Fruit fly (Drosophila melanogaster) whole organism, embryonic: ENCODE results near the gene QIL1.

ENCODE experiments used
- Atf6 ChIP-seq: fragments of 200-800 bp; sonication (Bioruptor generic); IDR thresholded peaks from 2 replicates; pipeline ENCODE4 v1.3.6; 2022; ENCODE audit warnings: missing biosample characterization, missing genetic modification characterization
- Bdp1 ChIP-seq: fragments of 200-800 bp; sonication (Bioruptor generic); optimal IDR thresholded peaks from 3 replicates; lab custom pipeline; 2016; ENCODE audit warnings: missing biosample characterization, missing genetic modification characterization
- BtbVII ChIP-seq: fragments of 200-800 bp; sonication (Bioruptor generic); optimal IDR thresholded peaks from 3 replicates; lab custom pipeline; 2017; ENCODE audit warnings: missing biosample characterization, mild to moderate bottlenecking, missing genetic modification characterization
- CG10565 ChIP-seq: fragments of 200-800 bp; sonication (Bioruptor generic); optimal IDR thresholded peaks from 3 replicates; lab custom pipeline; 2016; ENCODE audit warnings: missing biosample characterization, mild to moderate bottlenecking, missing genetic modification characterization
- CG11504 ChIP-seq: fragments of 200-800 bp; sonication (Bioruptor generic); optimal IDR thresholded peaks from 3 replicates; lab custom pipeline; 2019; ENCODE audit warnings: missing biosample characterization, mild to moderate bottlenecking, missing genetic modification characterization, moderate library complexity
- CG13123 ChIP-seq: fragments of 200-800 bp; sonication (Bioruptor generic); optimal IDR thresholded peaks from 2 replicates; lab custom pipeline; 2016; ENCODE audit warnings: missing biosample characterization, missing genetic modification characterization
- CG13894 ChIP-seq: fragments of 200-800 bp; sonication (Bioruptor generic); optimal IDR thresholded peaks from 3 replicates; lab custom pipeline; 2018; ENCODE audit warnings: missing biosample characterization, mild to moderate bottlenecking, missing genetic modification characterization, moderate library complexity
- CG15073 ChIP-seq: fragments of 200-800 bp; sonication (Bioruptor generic); optimal IDR thresholded peaks from 2 replicates; lab custom pipeline; 2016; ENCODE audit warnings: missing biosample characterization, missing genetic modification characterization
- CG15696 ChIP-seq: fragments of 200-800 bp; sonication (Bioruptor generic); optimal IDR thresholded peaks from 2 replicates; lab custom pipeline; 2019; ENCODE audit warnings: missing biosample characterization, mild to moderate bottlenecking, missing genetic modification characterization, moderate library complexity
- CG16779 ChIP-seq: fragments of 200-800 bp; sonication (Bioruptor generic); IDR thresholded peaks from 2 replicates; pipeline ENCODE4 v1.3.6; 2022; ENCODE audit warnings: missing biosample characterization, missing genetic modification characterization
- CG16815 ChIP-seq: fragments of 200-800 bp; sonication (Bioruptor generic); optimal IDR thresholded peaks from 3 replicates; lab custom pipeline; 2017; ENCODE audit warnings: missing biosample characterization, mild to moderate bottlenecking, missing genetic modification characterization
- CG17829 ChIP-seq: fragments of 200-800 bp; optimal IDR thresholded peaks from 2 replicates; lab custom pipeline; 2019; ENCODE audit warnings: missing biosample characterization, mild to moderate bottlenecking, missing genetic modification characterization, moderate library complexity
- CG18011 ChIP-seq: fragments of 200-800 bp; sonication (Bioruptor generic); optimal IDR thresholded peaks from 2 replicates; lab custom pipeline; 2017; ENCODE audit warnings: missing biosample characterization, missing genetic modification characterization, mild to moderate bottlenecking, moderate library complexity, missing genotype
- CG2889 ChIP-seq: fragments of 200-800 bp; sonication (Bioruptor generic); IDR thresholded peaks from 3 replicates; pipeline ENCODE4 v1.3.6; 2022; ENCODE audit warnings: missing biosample characterization, missing genetic modification characterization
- CG3065 ChIP-seq: fragments of 200-800 bp; sonication (Bioruptor generic); optimal IDR thresholded peaks from 2 replicates; lab custom pipeline; 2016; ENCODE audit warnings: missing biosample characterization, missing genetic modification characterization
- CG3163 ChIP-seq: fragments of 200-800 bp; sonication (Bioruptor generic); optimal IDR thresholded peaks from 3 replicates; lab custom pipeline; 2016; ENCODE audit warnings: missing biosample characterization, missing genetic modification characterization
- CG33213 ChIP-seq: fragments of 200-800 bp; sonication (Bioruptor generic); optimal IDR thresholded peaks from 3 replicates; lab custom pipeline; 2016; ENCODE audit warnings: missing biosample characterization, missing genetic modification characterization
- CG3838 ChIP-seq: fragments of 200-800 bp; sonication (Bioruptor generic); optimal IDR thresholded peaks from 3 replicates; lab custom pipeline; 2016; ENCODE audit warnings: missing biosample characterization, missing genetic modification characterization
- CG43689 ChIP-seq: fragments of 200-800 bp; sonication (Bioruptor generic); IDR thresholded peaks from 2 replicates; pipeline ENCODE4 v1.3.6; 2022; ENCODE audit warnings: missing biosample characterization, missing genetic modification characterization
- CG4617 ChIP-seq: fragments of 200-800 bp; sonication (Bioruptor generic); optimal IDR thresholded peaks from 3 replicates; lab custom pipeline; 2016; ENCODE audit warnings: missing biosample characterization, missing genetic modification characterization, borderline replicate concordance
- CG4707 ChIP-seq: fragments of 200-800 bp; sonication (Bioruptor generic); optimal IDR thresholded peaks from 2 replicates; lab custom pipeline; 2018; ENCODE audit warnings: missing biosample characterization, mild to moderate bottlenecking, missing genetic modification characterization, moderate library complexity
- CG6254 ChIP-seq: fragments of 200-800 bp; sonication (Bioruptor generic); optimal IDR thresholded peaks from 3 replicates; lab custom pipeline; 2017; ENCODE audit warnings: mild to moderate bottlenecking, missing biosample characterization, missing genetic modification reagents, missing genetic modification characterization
- CG8281 ChIP-seq: fragments of 200-800 bp; sonication (Bioruptor generic); optimal IDR thresholded peaks from 2 replicates; lab custom pipeline; 2018; ENCODE audit warnings: missing biosample characterization, mild to moderate bottlenecking, missing genetic modification characterization, moderate library complexity
- CG8924 ChIP-seq: fragments of 200-800 bp; optimal IDR thresholded peaks from 3 replicates; lab custom pipeline; 2019; ENCODE audit warnings: missing biosample characterization, mild to moderate bottlenecking, missing genetic modification characterization, moderate library complexity
- CG9797 ChIP-seq: fragments of 200-800 bp; sonication (Bioruptor generic); optimal IDR thresholded peaks from 3 replicates; lab custom pipeline; 2018; ENCODE audit warnings: missing biosample characterization, mild to moderate bottlenecking, missing genetic modification characterization
- CG9932 ChIP-seq: fragments of 200-800 bp; sonication (Bioruptor generic); IDR thresholded peaks from 2 replicates; pipeline ENCODE4 v1.3.6; 2022; ENCODE audit warnings: missing biosample characterization, missing genetic modification characterization
- CHES-1-like ChIP-seq: fragments of 200-800 bp; sonication (Bioruptor generic); optimal IDR thresholded peaks from 2 replicates; lab custom pipeline; 2016; ENCODE audit warnings: missing biosample characterization, missing genetic modification characterization
- CTCF ChIP-seq: fragments of 200-800 bp; sonication (Bioruptor generic); optimal IDR thresholded peaks from 2 replicates; lab custom pipeline; 2017; ENCODE audit warnings: missing biosample characterization, mild to moderate bottlenecking, missing genetic modification characterization, moderate library complexity
- Dek ChIP-seq: fragments of 200-800 bp; sonication (Bioruptor generic); optimal IDR thresholded peaks from 3 replicates; lab custom pipeline; 2019; ENCODE audit warnings: missing biosample characterization, mild to moderate bottlenecking, missing genetic modification characterization, moderate library complexity
- E2f1 ChIP-seq: fragments of 200-800 bp; sonication (Bioruptor generic); IDR thresholded peaks from 2 replicates; pipeline ENCODE4 v1.3.6; 2022; ENCODE audit warnings: missing biosample characterization, missing genetic modification characterization
- Ets97D ChIP-seq: fragments of 200-800 bp; sonication (Bioruptor generic); optimal IDR thresholded peaks from 3 replicates; lab custom pipeline; 2016; ENCODE audit warnings: missing biosample characterization, missing genetic modification characterization
- Fer2 ChIP-seq: fragments of 200-800 bp; sonication (Bioruptor generic); optimal IDR thresholded peaks from 2 replicates; lab custom pipeline; 2018; ENCODE audit warnings: missing biosample characterization, mild to moderate bottlenecking, missing genetic modification characterization, moderate library complexity
- GATAe ChIP-seq: fragments of 200-800 bp; sonication (Bioruptor generic); conservative IDR thresholded peaks from 2 replicates; pipeline ENCODE4 v1.3.6; 2022; ENCODE audit warnings: missing biosample characterization, missing genetic modification characterization
- HLH54F ChIP-seq: fragments of 200-800 bp; sonication (Bioruptor generic); optimal IDR thresholded peaks from 3 replicates; lab custom pipeline; 2016; ENCODE audit warnings: missing biosample characterization, missing genetic modification characterization
- Hey ChIP-seq: fragments of 200-800 bp; sonication (Bioruptor generic); optimal IDR thresholded peaks from 3 replicates; lab custom pipeline; 2018; ENCODE audit warnings: missing biosample characterization, mild to moderate bottlenecking, missing genetic modification characterization
- Lpt ChIP-seq: fragments of >200 bp; optimal IDR thresholded peaks from 2 replicates; lab custom pipeline; 2018; ENCODE audit warnings: missing biosample characterization, missing genetic modification characterization
- Pdp1 ChIP-seq, 2 experiments: fragments of 200-800 bp; sonication (Bioruptor generic); optimal IDR thresholded peaks; 3 replicates each; lab custom pipeline; 2016; ENCODE audit warnings: missing biosample characterization in 2 of 2, missing genetic modification characterization in 2 of 2, mild to moderate bottlenecking in 1 of 2, moderate library complexity in 1 of 2
- Scr ChIP-seq: fragments of 200-800 bp; sonication (Bioruptor generic); IDR thresholded peaks from 2 replicates; pipeline ENCODE4 v1.3.6; 2022; ENCODE audit warnings: missing biosample characterization, missing genetic modification characterization; ENCODE audit not compliant: partially characterized antibody
- bab2 ChIP-seq: fragments of 200-800 bp; sonication (Bioruptor generic); optimal IDR thresholded peaks from 2 replicates; lab custom pipeline; 2016; ENCODE audit warnings: missing biosample characterization, missing genetic modification characterization
- btn ChIP-seq: fragments of 200-800 bp; sonication (Bioruptor generic); optimal IDR thresholded peaks from 2 replicates; lab custom pipeline; 2016; ENCODE audit warnings: missing biosample characterization, missing genetic modification characterization
- disco-r ChIP-seq: fragments of 200-800 bp; sonication (Bioruptor generic); optimal IDR thresholded peaks from 2 replicates; lab custom pipeline; 2016; ENCODE audit warnings: missing biosample characterization, missing genetic modification characterization
- ewg ChIP-seq: fragments of 200-800 bp; sonication (Bioruptor generic); optimal IDR thresholded peaks from 3 replicates; lab custom pipeline; 2017; ENCODE audit warnings: mild to moderate bottlenecking, missing biosample characterization, missing genetic modification reagents, missing genetic modification characterization
- ham ChIP-seq: fragments of 200-800 bp; sonication (Bioruptor generic); IDR thresholded peaks from 2 replicates; pipeline ENCODE4 v1.3.6; 2022; ENCODE audit warnings: missing biosample characterization, missing genetic modification characterization
- jigr1 ChIP-seq: fragments of 200-800 bp; sonication (Bioruptor generic); IDR thresholded peaks from 3 replicates; pipeline ENCODE4 v1.3.6; 2022; ENCODE audit warnings: missing biosample characterization, missing genetic modification characterization
- jumu ChIP-seq: fragments of 200-800 bp; sonication (Bioruptor generic); optimal IDR thresholded peaks from 3 replicates; lab custom pipeline; 2016; ENCODE audit warnings: missing biosample characterization, missing genetic modification characterization
- ken ChIP-seq: fragments of 200-800 bp; sonication (Bioruptor generic); IDR thresholded peaks from 3 replicates; pipeline ENCODE4 v1.3.6; 2022; ENCODE audit warnings: missing biosample characterization, missing genetic modification characterization
- lilli ChIP-seq: fragments of 200-800 bp; sonication (Bioruptor generic); optimal IDR thresholded peaks from 3 replicates; lab custom pipeline; 2016; ENCODE audit warnings: missing biosample characterization, missing genetic modification characterization
- luna ChIP-seq: fragments of 200-800 bp; sonication (Bioruptor generic); optimal IDR thresholded peaks from 2 replicates; lab custom pipeline; 2016; ENCODE audit warnings: missing biosample characterization, missing genetic modification characterization
- scrt ChIP-seq: fragments of 200-800 bp; sonication (Bioruptor generic); optimal IDR thresholded peaks from 2 replicates; lab custom pipeline; 2018; ENCODE audit warnings: missing biosample characterization, mild to moderate bottlenecking, missing genetic modification characterization, moderate library complexity
- sens ChIP-seq: fragments of 200-800 bp; sonication (Bioruptor generic); peaks from one replicate; lab custom pipeline; 2016; ENCODE audit warnings: missing biosample characterization, missing genetic modification characterization
- sima ChIP-seq: fragments of 200-800 bp; sonication (Bioruptor generic); optimal IDR thresholded peaks from 2 replicates; lab custom pipeline; 2016; ENCODE audit warnings: missing biosample characterization, missing genetic modification characterization
- slou ChIP-seq: fragments of 200-800 bp; sonication (Bioruptor generic); optimal IDR thresholded peaks from 3 replicates; lab custom pipeline; 2016; ENCODE audit warnings: missing biosample characterization, missing genetic modification characterization
- tna ChIP-seq: fragments of 200-800 bp; sonication (Bioruptor generic); IDR thresholded peaks from 2 replicates; pipeline ENCODE4 v1.3.6; 2022; ENCODE audit warnings: missing biosample characterization, missing genetic modification characterization; ENCODE audit not compliant: partially characterized antibody
- yki ChIP-seq: fragments of >200 bp; optimal IDR thresholded peaks from 3 replicates; lab custom pipeline; 2018

The QIL1 gene

DNA sequence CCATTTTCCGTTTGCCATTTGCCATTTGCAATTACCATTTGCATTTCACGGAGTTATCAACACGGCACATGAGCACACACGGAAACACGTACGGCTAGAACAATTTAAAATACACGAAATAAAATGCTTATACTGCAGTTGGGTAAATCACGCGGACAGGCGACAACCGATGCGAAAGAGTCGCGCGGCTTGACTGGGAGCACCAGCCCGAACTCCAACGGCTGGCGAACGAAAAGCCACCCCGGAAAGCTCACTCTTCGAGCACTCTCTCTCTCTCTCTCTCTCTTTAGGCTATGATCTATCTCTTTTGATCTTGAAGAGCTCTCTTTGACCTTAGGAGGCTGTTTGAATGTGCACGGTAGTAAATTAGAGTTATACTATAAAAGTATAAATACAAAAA lies 44.4 kb upstream of the QIL1 start, which contains the start of gene blot (continued):
- TF ChIP-seq CG17829 (tag; lab: Kevin White, UChicago) (no peak), slou (no peak), Ets97D (GFP tag; lab: Kevin White, UChicago) (no peak), CG15696 (tag; lab: Kevin White, UChicago) (no peak), CG18011 (no peak), GATAe (GFP tag; lab: Robert Waterston, UW) (no peak), Bdp1 (GFP tag; lab: Kevin White, UChicago) (no peak), tna (GFP tag; lab: Robert Waterston, UW) (peak; percentile 19; the same call in 1 of the 2 replicates), CTCF (GFP tag; lab: Kevin White, UChicago) (no peak), disco-r (no peak), yki (lab: Kevin White, UChicago) (peak; percentile 47), CG11504 (tag; lab: Kevin White, UChicago) (no peak), CG4707 (GFP tag; lab: Kevin White, UChicago) (no peak), CG43689 (GFP tag; lab: Robert Waterston, UW) (no peak), CG16779 (GFP tag; lab: Robert Waterston, UW) (no peak), bab2 (GFP tag; lab: Kevin White, UChicago) (no peak), BtbVII (GFP tag; lab: Kevin White, UChicago) (peak; percentile 35), ken (GFP tag; lab: Robert Waterston, UW) (peak; percentile 58; the same call in 1 of the 3 replicates), CG13894 (tag; lab: Kevin White, UChicago) (no peak), ewg (GFP tag; lab: Kevin White, UChicago) (no peak), CHES-1-like (GFP tag; lab: Kevin White, UChicago) (no peak), btn (GFP tag; lab: Kevin White, UChicago) (no peak), ham (GFP tag; lab: Robert Waterston, UW) (no peak), Lpt (GFP tag; lab: Kevin White, UChicago) (no peak), CG10565 (GFP tag; lab: Kevin White, UChicago) (no peak), Pdp1 (GFP tag; optimal IDR thresholded peaks at IDR 0.05; lab: Kevin White, UChicago) (no peak), CG9797 (GFP tag; lab: Kevin White, UChicago) (no peak), CG3065 (GFP tag; lab: Kevin White, UChicago) (no peak), lilli (no peak), sima (GFP tag; lab: Kevin White, UChicago) (no peak), CG4617 (GFP tag; lab: Kevin White, UChicago) (no peak), HLH54F (GFP tag; lab: Kevin White, UChicago) (no peak), CG13123 (GFP tag; lab: Kevin White, UChicago) (no peak), luna (GFP tag; lab: Kevin White, UChicago) (no peak), Fer2 (tag; lab: Kevin White, UChicago) (no peak), CG6254 (no peak), CG8281 (tag; lab: Kevin White, UChicago) (no peak), CG3838 (no peak), CG16815 (GFP tag; lab: Kevin White, UChicago) (no peak), CG8924 (tag; lab: Kevin White, UChicago) (no peak), CG2889 (no peak), scrt (no peak), sens (GFP tag; lab: Kevin White, UChicago) (no peak), CG9932 (GFP tag; lab: Robert Waterston, UW) (no peak), Scr (GFP tag; lab: Robert Waterston, UW) (no peak), E2f1 (GFP tag; lab: Robert Waterston, UW) (no peak), CG33213 (no peak), Dek (tag; lab: Kevin White, UChicago) (no peak), CG15073 (no peak), CG3163 (GFP tag; lab: Kevin White, UChicago) (peak; percentile 93), jigr1 (GFP tag; lab: Robert Waterston, UW) (no peak), Hey (no peak), Atf6 (GFP tag; lab: Robert Waterston, UW) (no peak), jumu (no peak)
